Fruit fly (Drosophila melanogaster): ENCODE measurements around the gene Scgalpha.

dm6 chr2L:8268679-8269078, 34.5 kb upstream of the Scgalpha start:
- TF ChIP-seq EcR (GFP tag; optimal IDR thresholded peaks at IDR 0.05), result no peak
- no peak for TF ChIP-seq CG34367 (tag; optimal IDR thresholded peaks at IDR 0.05)
- no peak for TF ChIP-seq CG10348 (GFP tag; IDR thresholded peaks at IDR 0.05)
- no peak for TF ChIP-seq fd96Ca (GFP tag; IDR thresholded peaks at IDR 0.05)
- no peak for TF ChIP-seq Pif1A (GFP tag; optimal IDR thresholded peaks at IDR 0.05)
- no peak for TF ChIP-seq D1 (tag; optimal IDR thresholded peaks at IDR 0.05)
- TF ChIP-seq CG4496 (GFP tag; IDR thresholded peaks at IDR 0.05), result no peak

Data from whole organism, pupa.